Worm (Caenorhabditis elegans): ENCODE measurements around the gene C34E10.12.

ce11 chrIII:5181217-5181616 is 46.5 kb downstream of the C34E10.12 start:
- no peak for TF ChIP-seq lin-13 (tag; optimal IDR thresholded peaks at IDR 0.05)
- TF ChIP-seq snpc-4 (tag; optimal IDR thresholded peaks at IDR 0.05) = no peak
- no peak for TF ChIP-seq elt-1 (tag; optimal IDR thresholded peaks at IDR 0.05; ENCODE audit: borderline replicate concordance, insufficient read depth)
- no peak for TF ChIP-seq mep-1 (tag; optimal IDR thresholded peaks at IDR 0.05)
- TF ChIP-seq unc-62 (GFP tag; optimal IDR thresholded peaks at IDR 0.05) = no peak
- TF ChIP-seq pha-4 (tag; optimal IDR thresholded peaks at IDR 0.05) = no peak
- no peak for TF ChIP-seq lsy-2 (tag; optimal IDR thresholded peaks at IDR 0.05)
- TF ChIP-seq blmp-1 (tag; optimal IDR thresholded peaks at IDR 0.05) = no peak
- TF ChIP-seq hlh-1 (tag; optimal IDR thresholded peaks at IDR 0.05) = no peak
- TF ChIP-seq elt-3 (tag; optimal IDR thresholded peaks at IDR 0.05) = no peak
- TF ChIP-seq nhr-76 (tag; optimal IDR thresholded peaks at IDR 0.05) = no peak
- no peak for TF ChIP-seq ces-1 (GFP tag; optimal IDR thresholded peaks at IDR 0.05)
- peak; percentile 42 for TF ChIP-seq zip-8 (tag; optimal IDR thresholded peaks at IDR 0.05)

All from whole organism, mixed stage, embryonic.